Fruit fly (Drosophila melanogaster) Kc167 (cell line): ENCODE data around the gene mRpL35.

ENCODE experiments used
- h ChIP-seq: fragments of >200 bp; optimal IDR thresholded peaks from 3 replicates; lab custom pipeline; 2018; ENCODE audit warnings: missing external identifiers
- insv ChIP-seq: fragments of >200 bp; optimal IDR thresholded peaks from 3 replicates; lab custom pipeline; 2018; ENCODE audit warnings: missing external identifiers
- psq ChIP-seq: fragments of >200 bp; optimal IDR thresholded peaks from 2 replicates; lab custom pipeline; 2017; ENCODE audit warnings: missing external identifiers
- ttk ChIP-seq: sonication (Bioruptor generic); optimal IDR thresholded peaks from 2 replicates; lab custom pipeline; 2017; ENCODE audit warnings: missing external identifiers

- no peak for TF ChIP-seq psq (lab: Kevin White, UChicago)
- TF ChIP-seq ttk (lab: Kevin White, UChicago), result no peak
- no peak for TF ChIP-seq insv (lab: Kevin White, UChicago)
- no peak for TF ChIP-seq h
Measured at dm6 chr3R:22043748-22044402, 20.5 kb downstream of the mRpL35 start.
